Worm (Caenorhabditis elegans) whole organism, L1 larva: ENCODE data around the gene K05F1.8.

Source experiments
- aly-2 ChIP-seq: fragments of 150-350 bp; optimal IDR thresholded peaks from 2 replicates; lab custom pipeline; 2014; ENCODE audit warnings: missing biosample characterization, missing genetic modification characterization
- egl-27 ChIP-seq, 2 experiments: fragments of 150-350 bp in 1 of 2; sonication (generic microtip); optimal IDR thresholded peaks; 3 replicates each; lab custom pipeline; 2017 to 2018; ENCODE audit warnings: missing biosample characterization in 2 of 2, missing genetic modification characterization in 2 of 2, missing genetic modification reagents in 2 of 2
- isw-1 ChIP-seq: fragments of 200-800 bp; sonication (Bioruptor generic); IDR thresholded peaks from 2 replicates; pipeline ENCODE4 v1.3.6; 2022; ENCODE audit warnings: missing genetic modification characterization, missing compliant biosample characterization
- mab-9 ChIP-seq: fragments of 200-800 bp; sonication (Bioruptor generic); IDR thresholded peaks from 2 replicates; pipeline ENCODE4 v1.3.6; 2022; ENCODE audit warnings: missing genetic modification reagents, missing genetic modification characterization, missing compliant biosample characterization
- nhr-11 ChIP-seq: fragments of 150-350 bp; optimal IDR thresholded peaks from 2 replicates; lab custom pipeline; 2014; ENCODE audit warnings: missing biosample characterization, missing genetic modification characterization
- nhr-12 ChIP-seq: sonication (generic microtip); optimal IDR thresholded peaks from 2 replicates; lab custom pipeline; 2017; ENCODE audit warnings: missing biosample characterization, missing genetic modification characterization
- nhr-237 ChIP-seq: fragments of 150-350 bp; optimal IDR thresholded peaks from 2 replicates; lab custom pipeline; 2014; ENCODE audit warnings: missing biosample characterization, missing genetic modification characterization
- nhr-76 ChIP-seq: sonication (generic microtip); optimal IDR thresholded peaks from 2 replicates; lab custom pipeline; 2017; ENCODE audit warnings: missing biosample characterization, missing genetic modification characterization
- nhr-77 ChIP-seq: fragments of 150-350 bp; optimal IDR thresholded peaks from 2 replicates; lab custom pipeline; 2014; ENCODE audit warnings: missing biosample characterization, missing genetic modification characterization
- pqm-1 ChIP-seq: sonication (generic microtip); optimal IDR thresholded peaks from 3 replicates; lab custom pipeline; 2017; ENCODE audit warnings: missing biosample characterization, missing genetic modification characterization
- tbx-2 ChIP-seq: sonication (generic microtip); optimal IDR thresholded peaks from 2 replicates; lab custom pipeline; 2016; ENCODE audit warnings: missing genetic modification characterization, missing compliant biosample characterization
- unc-62 ChIP-seq: fragments of 150-350 bp; optimal IDR thresholded peaks from 2 replicates; lab custom pipeline; 2014; ENCODE audit warnings: missing biosample characterization, missing genetic modification reagents, missing genetic modification characterization
- zag-1 ChIP-seq: fragments of 150-350 bp; optimal IDR thresholded peaks from 2 replicates; lab custom pipeline; 2014; ENCODE audit warnings: missing biosample characterization, missing genetic modification characterization

- TF ChIP-seq unc-62 (GFP tag; lab: Kevin White, UChicago) = no peak
- TF ChIP-seq mab-9 = no peak
- no peak for TF ChIP-seq tbx-2 (tag; lab: Kevin White, UChicago)
- TF ChIP-seq pqm-1 = no peak
- TF ChIP-seq egl-27 (tag; optimal IDR thresholded peaks at IDR 0.05; lab: Kevin White, UChicago) = no peak
- no peak for TF ChIP-seq nhr-76 (tag; lab: Kevin White, UChicago)
- TF ChIP-seq nhr-12 = no peak
- no peak for TF ChIP-seq isw-1 (GFP tag; lab: Robert Waterston, UW)
- TF ChIP-seq nhr-237 (tag; lab: Kevin White, UChicago) = no peak
- TF ChIP-seq nhr-77 (tag; lab: Kevin White, UChicago) = no peak
- TF ChIP-seq aly-2 (tag; lab: Kevin White, UChicago) = no peak
- no peak for TF ChIP-seq zag-1
- TF ChIP-seq nhr-11 = no peak
Observed at ce11 chrII:5839227-5839626, 39.8 kb upstream of the K05F1.8 start, which contains the start of gene ZK1248.19.
